Fruit fly (Drosophila melanogaster): ENCODE results near the gene alphaTub84B.

The alphaTub84B gene

dm6 chr3R:7081972-7082371 lies 4.4 kb upstream of the alphaTub84B start, which contains the start of gene Dpck (continued):
- TF ChIP-seq spab (GFP tag; optimal IDR thresholded peaks at IDR 0.05) (peak; percentile 33), Blimp-1 (GFP tag; optimal IDR thresholded peaks at IDR 0.05) (no peak), CG6808 (GFP tag; optimal IDR thresholded peaks at IDR 0.05) (peak; percentile 33), Eip75B (GFP tag; optimal IDR thresholded peaks at IDR 0.05) (peak; percentile 42), Sox14 (GFP tag; optimal IDR thresholded peaks at IDR 0.05) (peak; percentile 58), cyc (GFP tag; optimal IDR thresholded peaks at IDR 0.05) (peak; percentile 19), Ets96B (tag; optimal IDR thresholded peaks at IDR 0.05) (peak; percentile 47), Sox15 (GFP tag; optimal IDR thresholded peaks at IDR 0.05) (no peak), net (GFP tag; optimal IDR thresholded peaks at IDR 0.05) (peak; percentile 58), lz (GFP tag; optimal IDR thresholded peaks at IDR 0.05) (no peak), fd85E (GFP tag; optimal IDR thresholded peaks at IDR 0.05) (no peak), pdm3 (GFP tag; optimal IDR thresholded peaks at IDR 0.05) (peak; percentile 65), CG6276 (GFP tag; optimal IDR thresholded peaks at IDR 0.05) (peak; percentile 48), Sox102F (GFP tag; optimal IDR thresholded peaks at IDR 0.05) (peak; percentile 52), CG10631 (GFP tag; optimal IDR thresholded peaks at IDR 0.05) (no peak), CG6854 (GFP tag; optimal IDR thresholded peaks at IDR 0.05) (no peak), fd59A (GFP tag; optimal IDR thresholded peaks at IDR 0.05) (peak; percentile 15), dac (GFP tag; optimal IDR thresholded peaks at IDR 0.05) (no peak), esn (GFP tag; optimal IDR thresholded peaks at IDR 0.05) (peak; percentile 41), fkh (GFP tag; optimal IDR thresholded peaks at IDR 0.05) (no peak), eg (GFP tag; IDR thresholded peaks at IDR 0.05) (peak; percentile 63), Hr38 (GFP tag; optimal IDR thresholded peaks at IDR 0.05) (no peak), Smox (GFP tag; optimal IDR thresholded peaks at IDR 0.05) (peak; percentile 40), CG9139 (GFP tag; optimal IDR thresholded peaks at IDR 0.05) (peak; percentile 62)

DNA sequence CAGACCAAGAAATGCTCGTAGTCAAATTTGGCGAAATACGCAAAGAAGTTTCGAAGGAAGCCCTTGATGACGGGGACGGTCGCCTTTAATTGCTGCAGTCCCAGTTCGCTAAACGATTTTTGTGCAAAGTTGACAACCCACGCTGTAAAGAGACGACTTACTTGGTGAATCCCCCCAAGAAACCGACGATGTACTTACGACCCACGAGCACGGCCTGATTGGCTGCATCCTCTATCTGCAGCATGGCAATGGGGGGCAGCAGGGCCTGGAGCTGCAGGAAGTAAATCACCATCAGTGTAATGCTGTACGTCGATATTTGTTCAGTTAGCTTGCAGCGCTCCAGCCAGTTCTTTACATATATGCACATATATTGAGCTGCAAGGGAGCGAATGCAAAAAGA lies 2.6 kb upstream of the alphaTub84B start:
- no peak for TF ChIP-seq dac (GFP tag; optimal IDR thresholded peaks at IDR 0.05)
- TF ChIP-seq svp (GFP tag), result peak; percentile 88
- no peak for TF ChIP-seq Hr4 (GFP tag; optimal IDR thresholded peaks at IDR 0.05)

- TF ChIP-seq CG11762 (GFP tag; optimal IDR thresholded peaks at IDR 0.05; ENCODE audit: insufficient read depth) (no peak), Met (GFP tag; optimal IDR thresholded peaks at IDR 0.05) (no peak), CG3919 (GFP tag; optimal IDR thresholded peaks at IDR 0.05) (no peak), Eip93F (GFP tag; optimal IDR thresholded peaks at IDR 0.05) (no peak), dac (GFP tag; optimal IDR thresholded peaks at IDR 0.05) (no peak), CG8119 (GFP tag; IDR thresholded peaks at IDR 0.05) (no peak), Sox14 (GFP tag; optimal IDR thresholded peaks at IDR 0.05) (peak; percentile 21), Hr38 (GFP tag; optimal IDR thresholded peaks at IDR 0.05) (no peak)
Observed at dm6 chr3R:7085455-7085854, 944 bp upstream of the alphaTub84B start.

DNA sequence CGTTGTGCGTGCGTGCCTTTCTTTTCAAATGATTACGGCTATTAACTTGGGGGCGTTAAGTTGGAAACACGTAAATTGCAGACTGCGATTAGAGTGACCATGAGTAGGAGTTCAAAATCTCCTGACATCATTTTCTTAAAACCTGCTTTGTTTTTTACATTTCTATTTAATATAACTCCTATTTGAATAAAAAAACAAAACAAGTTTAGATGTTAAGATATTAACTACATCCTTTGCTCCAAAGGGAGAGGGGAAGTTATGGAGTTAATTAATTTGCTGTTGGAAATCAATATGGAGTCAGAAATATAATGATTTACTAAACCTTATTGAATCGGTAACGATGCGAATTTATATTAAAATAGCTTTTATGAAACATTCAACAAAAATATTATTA lies 419 bp upstream of the alphaTub84B start, which contains the start of gene Tailor:
Gene Tailor (minus strand): TSS at position 101 of the 394 bp plus-strand sequence.
- TF ChIP-seq lz (GFP tag; optimal IDR thresholded peaks at IDR 0.05) (no peak), svp (GFP tag) (peak; percentile 42), esn (GFP tag; optimal IDR thresholded peaks at IDR 0.05) (no peak)

- TF ChIP-seq CG8119 (GFP tag; IDR thresholded peaks at IDR 0.05), result no peak
- TF ChIP-seq CG11294 (GFP tag; IDR thresholded peaks at IDR 0.05), result no peak
- TF ChIP-seq CG10631 (GFP tag; optimal IDR thresholded peaks at IDR 0.05), result no peak
- no peak for TF ChIP-seq Met (GFP tag; optimal IDR thresholded peaks at IDR 0.05)
- TF ChIP-seq CG7368 (GFP tag; optimal IDR thresholded peaks at IDR 0.05), result no peak
- no peak for TF ChIP-seq Lpt (GFP tag; optimal IDR thresholded peaks at IDR 0.05)
- no peak for TF ChIP-seq CG11902 (GFP tag; optimal IDR thresholded peaks at IDR 0.05)
Observed at dm6 chr3R:7087201-7087505, 754 bp downstream of the alphaTub84B start.

Data from whole organism, prepupa.